Worm (Caenorhabditis elegans) whole organism, midembryonic: ENCODE data around the gene pacs-1.

Experiments used
- T22C8.4 ChIP-seq: fragments of 200-800 bp; sonication (Bioruptor generic); IDR thresholded peaks from 2 replicates; pipeline ENCODE4 v1.3.6; 2022; ENCODE audit warnings: missing genetic modification characterization, missing compliant biosample characterization
- cog-1 ChIP-seq: sonication (generic microtip); optimal IDR thresholded peaks from 2 replicates; lab custom pipeline; 2016; ENCODE audit warnings: missing genetic modification characterization, missing compliant biosample characterization
- flt-1 ChIP-seq: fragments of 200-800 bp; sonication (Bioruptor generic); IDR thresholded peaks from 2 replicates; pipeline ENCODE4 v1.3.6; 2022; ENCODE audit warnings: missing genetic modification characterization, missing compliant biosample characterization
- klf-2 ChIP-seq: fragments of 200-800 bp; sonication (Bioruptor generic); conservative IDR thresholded peaks from 2 replicates; pipeline ENCODE4 v1.3.6; 2022; ENCODE audit warnings: missing genetic modification reagents, missing genetic modification characterization, missing compliant biosample characterization
- med-1 ChIP-seq: sonication (generic microtip); optimal IDR thresholded peaks from 2 replicates; lab custom pipeline; 2017; ENCODE audit warnings: missing genetic modification characterization, mild to moderate bottlenecking, missing compliant biosample characterization, antibody characterized with exemption, missing genetic modification reagents; ENCODE audit not compliant: insufficient read depth
- ref-1 ChIP-seq: fragments of 200-800 bp; sonication (Bioruptor generic); conservative IDR thresholded peaks from 2 replicates; pipeline ENCODE4 v1.3.6; 2022; ENCODE audit warnings: missing genetic modification reagents, missing genetic modification characterization, missing compliant biosample characterization
- tab-1 ChIP-seq: fragments of 200-800 bp; sonication (Bioruptor generic); IDR thresholded peaks from 2 replicates; pipeline ENCODE4 v1.3.6; 2022; ENCODE audit warnings: missing genetic modification characterization, missing compliant biosample characterization
- ztf-23 ChIP-seq: fragments of 200-800 bp; sonication (Bioruptor generic); IDR thresholded peaks from 2 replicates; pipeline ENCODE4 v1.3.6; 2022; ENCODE audit warnings: missing genetic modification reagents, missing genetic modification characterization, missing compliant biosample characterization
- ztf-29 ChIP-seq: fragments of 200-800 bp; sonication (Bioruptor generic); IDR thresholded peaks from 2 replicates; pipeline ENCODE4 v1.3.6; 2022; ENCODE audit warnings: missing genetic modification reagents, missing genetic modification characterization, missing compliant biosample characterization

Gene pacs-1

ce11 chrV:9247416-9247815, 30.4 kb upstream of the pacs-1 start:
- no peak for TF ChIP-seq ref-1
- no peak for TF ChIP-seq cog-1 (tag; lab: Kevin White, UChicago)
- TF ChIP-seq flt-1, result no peak
- TF ChIP-seq ztf-29 (GFP tag; lab: Robert Waterston, UW), result no peak
- no peak for TF ChIP-seq T22C8.4
- TF ChIP-seq ztf-23 (GFP tag; lab: Robert Waterston, UW), result no peak
- TF ChIP-seq tab-1 (GFP tag; lab: Robert Waterston, UW), result no peak
- TF ChIP-seq klf-2 (GFP tag; lab: Robert Waterston, UW), result no peak
- TF ChIP-seq med-1, result no peak

- no peak for TF ChIP-seq ztf-23 (GFP tag; lab: Robert Waterston, UW)
These were observed 29.2 kb upstream of the pacs-1 start, which contains the start of gene aat-2 for ce11 chrV:9246260-9246659. Gene aat-2 (minus strand): TSS chrV:9246360.

DNA sequence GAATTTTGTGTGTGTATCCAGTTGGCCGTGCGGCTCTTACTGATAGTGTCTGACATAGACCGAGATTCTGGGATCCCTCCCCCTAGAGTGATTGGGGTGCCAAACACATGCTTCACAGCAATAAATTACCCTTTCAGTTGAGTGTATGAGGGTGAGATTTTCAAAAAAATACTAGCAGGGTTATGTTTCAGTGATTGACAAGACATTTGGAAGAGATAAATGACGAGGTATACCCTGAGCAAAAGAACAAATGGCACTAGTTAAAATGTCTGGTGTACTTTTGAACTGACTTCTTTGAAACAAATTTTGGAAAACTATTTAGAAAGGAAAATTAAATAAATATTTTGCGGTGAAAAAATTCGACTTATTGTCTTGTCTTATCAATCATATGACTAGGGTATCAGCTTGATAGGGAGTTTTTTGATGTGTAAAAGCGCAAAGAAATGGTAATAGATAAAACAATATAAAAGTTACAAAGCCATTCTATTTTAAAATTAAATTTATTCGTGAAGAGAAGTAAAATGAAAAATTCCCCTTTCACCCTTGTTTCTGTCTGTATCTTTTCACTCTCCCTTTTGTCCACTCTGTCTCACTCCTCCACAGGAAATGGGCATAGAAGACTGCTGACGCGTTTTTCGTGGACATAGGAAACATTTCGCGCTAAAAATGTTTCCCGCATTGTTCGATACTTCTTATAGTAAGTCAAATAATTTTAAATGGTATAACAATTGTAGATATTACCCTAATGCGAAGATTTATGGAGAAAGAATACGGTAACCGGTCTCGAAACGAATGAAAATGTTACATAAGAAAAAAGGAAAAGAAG, 26.3 kb upstream of the pacs-1 start, which contains the start of gene glo-4:
TSS of gene glo-4 (minus strand) at position 51 of the 826 bp plus-strand sequence.
- no peak for TF ChIP-seq ztf-23 (GFP tag; lab: Robert Waterston, UW)
- no peak for TF ChIP-seq ref-1
- no peak for TF ChIP-seq med-1
- no peak for TF ChIP-seq flt-1
- TF ChIP-seq tab-1 (GFP tag; lab: Robert Waterston, UW), result no peak
- TF ChIP-seq klf-2 (GFP tag; lab: Robert Waterston, UW), result no peak
- no peak for TF ChIP-seq ztf-29 (GFP tag; lab: Robert Waterston, UW)
- no peak for TF ChIP-seq cog-1 (tag; lab: Kevin White, UChicago)
- no peak for TF ChIP-seq T22C8.4

DNA sequence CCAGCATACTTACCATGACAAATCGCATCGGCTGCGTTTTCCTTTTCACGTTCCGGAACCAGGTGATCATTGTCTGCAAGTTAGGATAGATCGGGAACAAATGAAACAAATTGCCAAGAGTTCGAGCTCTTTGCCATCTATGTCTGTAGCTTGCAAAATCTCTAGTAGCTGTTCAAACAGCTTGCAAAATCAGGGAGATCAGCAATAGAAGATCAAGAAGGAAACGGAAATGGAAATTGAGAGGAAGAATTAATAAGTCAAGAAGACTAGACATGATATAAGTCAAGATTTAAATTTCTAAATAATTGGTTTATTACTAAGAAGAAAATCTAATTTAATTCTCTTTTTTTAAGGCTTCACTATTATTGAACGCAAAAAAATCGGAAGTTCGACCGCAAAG, 15.2 kb upstream of the pacs-1 start, which contains the start of gene F07C3.3:
TSS of gene F07C3.3 (minus strand) at position 101 of the 400 bp plus-strand sequence.
- TF ChIP-seq med-1, result no peak
- TF ChIP-seq tab-1 (GFP tag; lab: Robert Waterston, UW), result no peak
- TF ChIP-seq cog-1 (tag; lab: Kevin White, UChicago), result no peak
- no peak for TF ChIP-seq T22C8.4
- TF ChIP-seq flt-1, result no peak
- no peak for TF ChIP-seq ztf-29 (GFP tag; lab: Robert Waterston, UW)
- no peak for TF ChIP-seq ztf-23 (GFP tag; lab: Robert Waterston, UW)
- TF ChIP-seq ref-1, result no peak

DNA sequence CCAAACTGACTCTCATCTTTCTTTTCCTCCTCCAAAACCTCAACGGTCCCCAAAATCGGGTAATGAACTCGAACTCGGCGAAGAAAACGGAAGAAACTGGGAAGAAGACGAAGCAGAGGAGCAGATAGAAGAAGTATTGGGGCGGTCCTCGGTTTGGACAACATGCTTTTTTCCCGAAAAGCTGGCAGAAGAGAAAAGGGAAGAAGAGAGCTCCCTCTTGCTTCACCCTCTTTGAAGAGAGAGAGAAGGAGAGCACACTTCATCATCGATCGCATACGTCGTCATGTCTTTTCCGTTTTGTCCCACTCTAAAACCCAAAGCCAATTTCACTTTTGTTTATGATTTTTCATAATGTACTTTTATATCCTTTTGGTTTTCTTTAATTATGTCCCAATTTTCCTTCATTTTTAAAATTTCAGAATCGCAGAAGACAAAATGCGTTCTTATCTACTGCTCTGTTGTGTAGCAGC, 8.7 kb upstream of the pacs-1 start, which contains the start of gene F07C3.2:
TSS of gene F07C3.2 (plus strand) at position 420 of the 470 bp plus-strand sequence.
- TF ChIP-seq ztf-23 (GFP tag; lab: Robert Waterston, UW), result no peak
- no peak for TF ChIP-seq ztf-29 (GFP tag; lab: Robert Waterston, UW)
- no peak for TF ChIP-seq flt-1
- no peak for TF ChIP-seq med-1
- TF ChIP-seq cog-1 (tag; lab: Kevin White, UChicago), result no peak
- TF ChIP-seq klf-2 (GFP tag; lab: Robert Waterston, UW), result no peak
- TF ChIP-seq ref-1, result no peak
- no peak for TF ChIP-seq tab-1 (GFP tag; lab: Robert Waterston, UW)
- TF ChIP-seq T22C8.4, result no peak

- TF ChIP-seq T22C8.4 (no peak), klf-2 (GFP tag; lab: Robert Waterston, UW) (no peak), cog-1 (tag; lab: Kevin White, UChicago) (no peak), ref-1 (no peak), ztf-29 (GFP tag; lab: Robert Waterston, UW) (no peak), ztf-23 (GFP tag; lab: Robert Waterston, UW) (no peak), tab-1 (GFP tag; lab: Robert Waterston, UW) (no peak), flt-1 (no peak), med-1 (no peak)
These were observed 7.9 kb upstream of the pacs-1 start for ce11 chrV:9224981-9225380.

- TF ChIP-seq ztf-29 (GFP tag; lab: Robert Waterston, UW) (no peak), flt-1 (no peak), tab-1 (GFP tag; lab: Robert Waterston, UW) (no peak), ztf-23 (GFP tag; lab: Robert Waterston, UW) (no peak), ref-1 (no peak), med-1 (no peak), klf-2 (GFP tag; lab: Robert Waterston, UW) (no peak), cog-1 (tag; lab: Kevin White, UChicago) (no peak), T22C8.4 (no peak)
These were observed 7.3 kb upstream of the pacs-1 start for ce11 chrV:9224377-9224776.

DNA sequence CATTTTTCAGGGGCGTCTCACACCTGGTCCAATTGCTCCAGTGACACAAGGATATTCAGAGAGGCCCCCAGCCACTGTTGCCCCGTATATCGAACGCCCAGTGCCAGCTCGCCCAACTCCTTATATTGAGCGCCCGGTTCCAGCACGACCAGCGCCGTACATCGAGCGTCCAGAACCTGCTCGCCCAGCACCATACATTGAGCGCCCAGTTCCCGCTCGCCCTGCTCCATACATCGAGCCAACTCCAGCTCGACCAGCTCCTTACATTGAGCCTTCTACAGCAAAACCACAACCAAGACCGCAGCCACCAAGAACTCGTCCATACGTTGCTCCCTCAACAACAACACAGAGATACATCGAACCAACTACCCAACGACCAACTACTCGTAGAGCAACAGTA, 5.8 kb upstream of the pacs-1 start:
- TF ChIP-seq T22C8.4, result no peak
- TF ChIP-seq cog-1 (tag; lab: Kevin White, UChicago), result no peak
- TF ChIP-seq ref-1, result no peak
- no peak for TF ChIP-seq med-1
- no peak for TF ChIP-seq flt-1
- no peak for TF ChIP-seq tab-1 (GFP tag; lab: Robert Waterston, UW)
- TF ChIP-seq ztf-23 (GFP tag; lab: Robert Waterston, UW), result no peak

ce11 chrV:9221566-9221965, 4.5 kb upstream of the pacs-1 start, which contains the start of gene grd-6:
Gene grd-6 (plus strand): TSS chrV:9221866.
- TF ChIP-seq ref-1, result no peak
- no peak for TF ChIP-seq flt-1
- TF ChIP-seq cog-1 (tag; lab: Kevin White, UChicago), result no peak
- no peak for TF ChIP-seq ztf-23 (GFP tag; lab: Robert Waterston, UW)
- TF ChIP-seq tab-1 (GFP tag; lab: Robert Waterston, UW), result no peak
- TF ChIP-seq med-1, result no peak
- TF ChIP-seq T22C8.4, result no peak
- TF ChIP-seq klf-2 (GFP tag; lab: Robert Waterston, UW), result no peak
- no peak for TF ChIP-seq ztf-29 (GFP tag; lab: Robert Waterston, UW)

DNA sequence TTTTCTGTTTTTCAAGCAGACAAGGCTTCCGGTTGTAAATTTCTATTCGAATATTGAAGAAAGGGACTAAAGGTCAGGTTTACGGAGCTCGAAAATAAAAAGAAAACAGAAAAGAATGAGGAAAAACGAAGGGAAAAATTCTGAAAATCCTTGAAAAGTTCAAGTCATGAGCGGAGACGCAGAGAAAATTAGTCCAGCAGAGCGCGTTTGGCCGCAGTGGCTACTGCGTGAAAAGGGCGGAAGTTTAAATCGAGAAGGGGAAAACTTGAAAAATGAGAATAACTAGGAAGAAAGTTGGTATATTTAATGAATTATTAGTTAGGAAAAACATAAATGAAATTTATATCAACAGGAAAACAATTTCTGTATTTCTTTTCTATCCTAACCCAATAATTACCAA, 3.4 kb upstream of the pacs-1 start:
- TF ChIP-seq cog-1 (tag; lab: Kevin White, UChicago) (no peak), flt-1 (no peak), ztf-23 (GFP tag; lab: Robert Waterston, UW) (no peak), tab-1 (GFP tag; lab: Robert Waterston, UW) (no peak), med-1 (no peak), klf-2 (GFP tag; lab: Robert Waterston, UW) (no peak), ref-1 (no peak), ztf-29 (GFP tag; lab: Robert Waterston, UW) (no peak), T22C8.4 (no peak)
